Fruit fly (Drosophila melanogaster) whole organism, embryonic: ENCODE results near the gene Reg-2.

Source experiments
- B-H2 ChIP-seq: fragments of 200-800 bp; sonication (Bioruptor generic); optimal IDR thresholded peaks from 2 replicates; lab custom pipeline; 2018; ENCODE audit warnings: missing biosample characterization, mild to moderate bottlenecking, missing genetic modification characterization
- BtbVII ChIP-seq: fragments of 200-800 bp; sonication (Bioruptor generic); optimal IDR thresholded peaks from 3 replicates; lab custom pipeline; 2017; ENCODE audit warnings: missing biosample characterization, mild to moderate bottlenecking, missing genetic modification characterization
- CG10267 ChIP-seq: fragments of 200-800 bp; sonication (Bioruptor generic); optimal IDR thresholded peaks from 2 replicates; lab custom pipeline; 2018; ENCODE audit warnings: missing biosample characterization, mild to moderate bottlenecking, missing genetic modification characterization, moderate library complexity
- CG10431 ChIP-seq: fragments of 200-800 bp; sonication (Bioruptor generic); optimal IDR thresholded peaks from 3 replicates; lab custom pipeline; 2018; ENCODE audit warnings: missing biosample characterization, mild to moderate bottlenecking, missing genetic modification characterization
- CG12236 ChIP-seq: fragments of 200-800 bp; sonication (Bioruptor generic); optimal IDR thresholded peaks from 2 replicates; lab custom pipeline; 2016; ENCODE audit warnings: missing biosample characterization, missing genetic modification characterization
- CG12391 ChIP-seq: fragments of 200-800 bp; sonication (Bioruptor generic); optimal IDR thresholded peaks from 3 replicates; lab custom pipeline; 2018; ENCODE audit warnings: missing biosample characterization, mild to moderate bottlenecking, missing genetic modification characterization, moderate library complexity
- CG14441 ChIP-seq: fragments of 200-800 bp; sonication (Bioruptor generic); IDR thresholded peaks from 2 replicates; pipeline ENCODE4 v1.3.6; 2022; ENCODE audit warnings: missing biosample characterization, missing genetic modification characterization
- CG17359 ChIP-seq: fragments of 200-800 bp; sonication (Bioruptor generic); optimal IDR thresholded peaks from 3 replicates; lab custom pipeline; 2018; ENCODE audit warnings: missing biosample characterization, mild to moderate bottlenecking, missing genetic modification characterization, moderate library complexity
- CG18619 ChIP-seq: fragments of 200-800 bp; sonication (Bioruptor generic); optimal IDR thresholded peaks from 3 replicates; lab custom pipeline; 2017; ENCODE audit warnings: missing biosample characterization, mild to moderate bottlenecking, missing genetic modification characterization
- CG3163 ChIP-seq: fragments of 200-800 bp; sonication (Bioruptor generic); optimal IDR thresholded peaks from 3 replicates; lab custom pipeline; 2016; ENCODE audit warnings: missing biosample characterization, missing genetic modification characterization
- CG32772 ChIP-seq: fragments of 200-800 bp; sonication (Bioruptor generic); IDR thresholded peaks from 2 replicates; pipeline ENCODE4 v1.3.6; 2022; ENCODE audit warnings: missing biosample characterization, missing genetic modification characterization
- CG4404 ChIP-seq: fragments of 200-800 bp; sonication (Bioruptor generic); IDR thresholded peaks from 2 replicates; pipeline ENCODE4 v1.3.6; 2022; ENCODE audit warnings: missing biosample characterization, missing genetic modification characterization
- CG4617 ChIP-seq: fragments of 200-800 bp; sonication (Bioruptor generic); optimal IDR thresholded peaks from 3 replicates; lab custom pipeline; 2016; ENCODE audit warnings: missing biosample characterization, missing genetic modification characterization, borderline replicate concordance
- CG5245 ChIP-seq: fragments of 200-800 bp; sonication (Bioruptor generic); optimal IDR thresholded peaks from 3 replicates; lab custom pipeline; 2016; ENCODE audit warnings: missing biosample characterization, missing genetic modification characterization
- CG5953 ChIP-seq: fragments of 200-800 bp; sonication (Bioruptor generic); IDR thresholded peaks from 2 replicates; pipeline ENCODE4 v1.3.6; 2022; ENCODE audit warnings: missing biosample characterization, missing genetic modification characterization
- CG6689 ChIP-seq: fragments of 200-800 bp; sonication (Bioruptor generic); IDR thresholded peaks from 2 replicates; pipeline ENCODE4 v1.3.6; 2022; ENCODE audit warnings: missing biosample characterization, missing genetic modification characterization
- CG6791 ChIP-seq: fragments of 200-800 bp; sonication (Bioruptor generic); IDR thresholded peaks from 3 replicates; pipeline ENCODE4 v1.3.6; 2022; ENCODE audit warnings: missing biosample characterization, missing genetic modification characterization; ENCODE audit not compliant: partially characterized antibody
- CG9876 ChIP-seq: fragments of 200-800 bp; sonication (Bioruptor generic); optimal IDR thresholded peaks from 2 replicates; lab custom pipeline; 2016; ENCODE audit warnings: missing biosample characterization, missing genetic modification characterization
- D19A ChIP-seq: fragments of 200-800 bp; optimal IDR thresholded peaks from 3 replicates; lab custom pipeline; 2019; ENCODE audit warnings: missing biosample characterization, mild to moderate bottlenecking, missing genetic modification characterization, moderate library complexity
- HmgZ ChIP-seq: fragments of 200-800 bp; sonication (Bioruptor generic); optimal IDR thresholded peaks from 2 replicates; lab custom pipeline; 2018; ENCODE audit warnings: missing biosample characterization, mild to moderate bottlenecking, missing genetic modification characterization
- Hmr ChIP-seq: fragments of 200-800 bp; sonication (Bioruptor generic); optimal IDR thresholded peaks from 3 replicates; lab custom pipeline; 2017; ENCODE audit warnings: mild to moderate bottlenecking, missing biosample characterization, missing genetic modification reagents, missing genetic modification characterization
- Kr ChIP-seq: fragments of 200-800 bp; sonication (Bioruptor generic); optimal IDR thresholded peaks from 2 replicates; lab custom pipeline; 2017; ENCODE audit warnings: missing biosample characterization, mild to moderate bottlenecking, missing genetic modification characterization
- MESR4 ChIP-seq: fragments of 200-800 bp; sonication (Bioruptor generic); optimal IDR thresholded peaks from 2 replicates; lab custom pipeline; 2018; ENCODE audit warnings: missing biosample characterization, mild to moderate bottlenecking, missing genetic modification characterization, moderate library complexity
- PHDP ChIP-seq: fragments of 200-800 bp; sonication (Bioruptor generic); optimal IDR thresholded peaks from 3 replicates; lab custom pipeline; 2018; ENCODE audit warnings: missing biosample characterization, mild to moderate bottlenecking, missing genetic modification characterization, moderate library complexity
- Six4 ChIP-seq: fragments of 200-800 bp; sonication (Bioruptor generic); optimal IDR thresholded peaks from 2 replicates; lab custom pipeline; 2016; ENCODE audit warnings: missing biosample characterization, missing genetic modification characterization
- ab ChIP-seq: fragments of 200-800 bp; sonication (Bioruptor generic); optimal IDR thresholded peaks from 2 replicates; lab custom pipeline; 2016; ENCODE audit warnings: missing biosample characterization, missing genetic modification characterization
- ash1 ChIP-seq: fragments of 200-800 bp; sonication (Bioruptor generic); optimal IDR thresholded peaks from 2 replicates; lab custom pipeline; 2018; ENCODE audit warnings: missing biosample characterization, mild to moderate bottlenecking, missing genetic modification characterization
- ato ChIP-seq: fragments of 200-800 bp; sonication (Bioruptor generic); IDR thresholded peaks from 2 replicates; pipeline ENCODE4 v1.3.6; 2022; ENCODE audit warnings: missing biosample characterization, missing genetic modification characterization; ENCODE audit not compliant: partially characterized antibody
- bab2 ChIP-seq: fragments of 200-800 bp; sonication (Bioruptor generic); optimal IDR thresholded peaks from 2 replicates; lab custom pipeline; 2016; ENCODE audit warnings: missing biosample characterization, missing genetic modification characterization
- bbx ChIP-seq: fragments of 200-800 bp; sonication (Bioruptor generic); IDR thresholded peaks from 2 replicates; pipeline ENCODE4 v1.3.6; 2022; ENCODE audit warnings: missing biosample characterization, missing genetic modification characterization; ENCODE audit not compliant: partially characterized antibody
- crc ChIP-seq: fragments of 200-800 bp; sonication (Bioruptor generic); optimal IDR thresholded peaks from 2 replicates; lab custom pipeline; 2016; ENCODE audit warnings: missing biosample characterization, missing genetic modification characterization
- crp ChIP-seq, 2 experiments: fragments of 200-800 bp; sonication (Bioruptor generic); optimal IDR thresholded peaks; 2 replicates in 1 of 2; 3 replicates in 1 of 2; lab custom pipeline; 2017; ENCODE audit warnings: missing biosample characterization in 2 of 2, missing genetic modification characterization in 2 of 2, mild to moderate bottlenecking in 1 of 2, moderate library complexity in 1 of 2
- gro ChIP-seq: fragments of 200-800 bp; sonication (Bioruptor generic); optimal IDR thresholded peaks from 2 replicates; lab custom pipeline; 2016; ENCODE audit warnings: missing biosample characterization, missing genetic modification characterization
- gsb-n ChIP-seq: fragments of 200-800 bp; sonication (Bioruptor generic); optimal IDR thresholded peaks from 3 replicates; lab custom pipeline; 2018; ENCODE audit warnings: missing biosample characterization, mild to moderate bottlenecking, missing genetic modification characterization
- gt ChIP-seq: fragments of 200-800 bp; sonication (Bioruptor generic); IDR thresholded peaks from 2 replicates; pipeline ENCODE4 v1.3.6; 2022; ENCODE audit warnings: missing biosample characterization, missing genetic modification characterization
- ken ChIP-seq: fragments of 200-800 bp; sonication (Bioruptor generic); IDR thresholded peaks from 3 replicates; pipeline ENCODE4 v1.3.6; 2022; ENCODE audit warnings: missing biosample characterization, missing genetic modification characterization
- nom ChIP-seq: fragments of 200-800 bp; sonication (Bioruptor generic); optimal IDR thresholded peaks from 2 replicates; lab custom pipeline; 2017; ENCODE audit warnings: missing biosample characterization, missing genetic modification characterization, mild to moderate bottlenecking, moderate library complexity, missing genetic modification reagents
- oc ChIP-seq: fragments of 200-800 bp; sonication (Bioruptor generic); optimal IDR thresholded peaks from 2 replicates; lab custom pipeline; 2018; ENCODE audit warnings: missing biosample characterization, mild to moderate bottlenecking, missing genetic modification characterization, moderate library complexity
- pan ChIP-seq, 4 experiments: fragments of >200 bp in 3 of 4; fragments of 200-800 bp in 1 of 4; sonication (Bioruptor generic) in 1 of 4; optimal IDR thresholded peaks in 3 of 4; IDR thresholded peaks in 1 of 4; 2 replicates each; pipeline versions ENCODE4 v1.3.6 to Lab custom; 2017 to 2022; ENCODE audit warnings: missing biosample characterization in 2 of 4, missing genetic modification characterization in 2 of 4, mixed read lengths in 1 of 4
- peb ChIP-seq: fragments of 200-800 bp; sonication (Bioruptor generic); IDR thresholded peaks from 2 replicates; pipeline ENCODE4 v1.3.6; 2022; ENCODE audit warnings: missing biosample characterization, missing genetic modification characterization
- pfk ChIP-seq: fragments of 200-800 bp; sonication (Bioruptor generic); optimal IDR thresholded peaks from 2 replicates; lab custom pipeline; 2018; ENCODE audit warnings: missing biosample characterization, mild to moderate bottlenecking, missing genetic modification characterization, moderate library complexity
- phol ChIP-seq: fragments of 200-800 bp; sonication (Bioruptor generic); optimal IDR thresholded peaks from 3 replicates; lab custom pipeline; 2018; ENCODE audit warnings: missing biosample characterization, mild to moderate bottlenecking, missing genetic modification characterization, moderate library complexity
- pita ChIP-seq: fragments of 200-800 bp; sonication (Bioruptor generic); optimal IDR thresholded peaks from 2 replicates; lab custom pipeline; 2017; ENCODE audit warnings: missing biosample characterization, mild to moderate bottlenecking, missing genetic modification characterization
- psq ChIP-seq: fragments of 200-800 bp; sonication (Bioruptor generic); optimal IDR thresholded peaks from 2 replicates; lab custom pipeline; 2017; ENCODE audit warnings: missing biosample characterization, missing genetic modification characterization
- schlank ChIP-seq: fragments of 200-800 bp; sonication (Bioruptor generic); optimal IDR thresholded peaks from 2 replicates; lab custom pipeline; 2018; ENCODE audit warnings: missing biosample characterization, mild to moderate bottlenecking, missing genetic modification characterization
- sim ChIP-seq: fragments of 200-800 bp; sonication (Bioruptor generic); IDR thresholded peaks from 2 replicates; pipeline ENCODE4 v1.3.6; 2022; ENCODE audit warnings: missing biosample characterization, missing genetic modification characterization
- tx ChIP-seq: fragments of 200-800 bp; sonication (Bioruptor generic); optimal IDR thresholded peaks from 2 replicates; lab custom pipeline; 2016; ENCODE audit warnings: missing biosample characterization, missing genetic modification characterization
- usp ChIP-seq: fragments of >200 bp; optimal IDR thresholded peaks from 2 replicates; lab custom pipeline; 2017; ENCODE audit warnings: missing biosample characterization, missing genetic modification characterization

The Reg-2 gene

dm6 chr3L:642865-643738 lies 36.7 kb upstream of the Reg-2 start (continued):
- TF ChIP-seq ato (GFP tag; lab: Robert Waterston, UW) (no peak), CG4617 (no peak), gt (GFP tag; lab: Robert Waterston, UW) (no peak), oc (tag; lab: Kevin White, UChicago) (no peak), CG14441 (no peak; the same call in 1 of the 2 replicates), CG4404 (GFP tag; lab: Robert Waterston, UW) (no peak), ken (GFP tag; lab: Robert Waterston, UW) (no peak), CG18619 (GFP tag; lab: Kevin White, UChicago) (peak; percentile 27), CG10431 (GFP tag; lab: Kevin White, UChicago) (peak; percentile 71), PHDP (tag; lab: Kevin White, UChicago) (no peak), peb (GFP tag; lab: Robert Waterston, UW) (0 out of 2 replicates have a peak, but pooled peaks have one; percentile 4), CG17359 (tag; lab: Kevin White, UChicago) (no peak), CG5953 (GFP tag; lab: Robert Waterston, UW) (no peak), HmgZ (tag; lab: Kevin White, UChicago) (peak; percentile 8), gsb-n (tag; lab: Kevin White, UChicago) (no peak), pita (GFP tag; lab: Kevin White, UChicago) (no peak), Six4 (GFP tag; lab: Kevin White, UChicago) (no peak), CG5245 (GFP tag; lab: Kevin White, UChicago) (no peak), ab (GFP tag; lab: Kevin White, UChicago) (no peak), MESR4 (GFP tag; lab: Kevin White, UChicago) (no peak), CG12391 (tag; lab: Kevin White, UChicago) (no peak), gro (peak; percentile 0), CG3163 (GFP tag; lab: Kevin White, UChicago) (peak; percentile 18), B-H2 (no peak), ash1 (GFP tag; lab: Kevin White, UChicago) (no peak), phol (tag; lab: Kevin White, UChicago) (no peak), crp (GFP tag; optimal IDR thresholded peaks at IDR 0.05; lab: Kevin White, UChicago) (no peak), Kr (GFP tag; lab: Kevin White, UChicago) (no peak), psq (GFP tag; lab: Kevin White, UChicago) (no peak), pfk (GFP tag; lab: Kevin White, UChicago) (peak; percentile 7), bbx (0 out of 2 replicates have a peak, but pooled peaks have one; percentile 9), D19A (no peak), crc (GFP tag; lab: Kevin White, UChicago) (no peak), CG10267 (tag; lab: Kevin White, UChicago) (no peak), BtbVII (GFP tag; lab: Kevin White, UChicago) (peak; percentile 51), CG12236 (GFP tag; lab: Kevin White, UChicago) (no peak), nom (no peak), usp (GFP tag; lab: Kevin White, UChicago) (no peak), CG9876 (GFP tag; lab: Kevin White, UChicago) (no peak), CG6791 (GFP tag; lab: Robert Waterston, UW) (no peak), CG32772 (GFP tag; lab: Robert Waterston, UW) (no peak), sim (GFP tag; lab: Robert Waterston, UW) (no peak), schlank (tag; lab: Kevin White, UChicago) (no peak), tx (no peak), Hmr (peak; percentile 17), CG6689 (GFP tag; lab: Robert Waterston, UW) (no peak), pan (optimal IDR thresholded peaks at IDR 0.05; lab: Kevin White, UChicago) (no peak), pan (GFP tag; optimal IDR thresholded peaks at IDR 0.05 in 1 of 2, IDR thresholded peaks at IDR 0.05 in 1 of 2) (no peak), bab2 (GFP tag; lab: Kevin White, UChicago) (no peak)
